Fruit fly (Drosophila melanogaster): Measurements from ENCODE around the gene GstO1.

The GstO1 gene

dm6 chr3L:8518516-8519087 is 6.1 kb downstream of the GstO1 start, which contains the start of gene GstO3 (continued):
- TF ChIP-seq CG8632 (GFP tag; optimal IDR thresholded peaks at IDR 0.05), result no peak
- TF ChIP-seq Eip78C (GFP tag), result peak; percentile 69
- TF ChIP-seq Ets96B (tag; optimal IDR thresholded peaks at IDR 0.05), result peak; percentile 3
- no peak for TF ChIP-seq Lpt (GFP tag; optimal IDR thresholded peaks at IDR 0.05)
- no peak for TF ChIP-seq CG3919 (GFP tag; optimal IDR thresholded peaks at IDR 0.05)
- TF ChIP-seq CG6163 (GFP tag; IDR thresholded peaks at IDR 0.05), result peak; percentile 62; the same call in 2 of the 3 replicates
- TF ChIP-seq lz (GFP tag; optimal IDR thresholded peaks at IDR 0.05), result no peak
- peak; percentile 59 for TF ChIP-seq CG6854 (GFP tag; optimal IDR thresholded peaks at IDR 0.05)
- no peak for TF ChIP-seq CG4318 (GFP tag; optimal IDR thresholded peaks at IDR 0.05)
- no peak for TF ChIP-seq Hr39 (GFP tag; optimal IDR thresholded peaks at IDR 0.05)
- TF ChIP-seq achi (GFP tag; optimal IDR thresholded peaks at IDR 0.05), result no peak
- no peak for TF ChIP-seq OdsH (GFP tag; optimal IDR thresholded peaks at IDR 0.05)
- no peak for TF ChIP-seq CG1621 (tag; optimal IDR thresholded peaks at IDR 0.05)
- TF ChIP-seq net (GFP tag; optimal IDR thresholded peaks at IDR 0.05), result no peak
- peak; percentile 28 for TF ChIP-seq fd85E (GFP tag; optimal IDR thresholded peaks at IDR 0.05)
- no peak for TF ChIP-seq svp (GFP tag)
- TF ChIP-seq Eip75B (GFP tag; optimal IDR thresholded peaks at IDR 0.05), result no peak
- no peak for TF ChIP-seq fd59A (GFP tag; optimal IDR thresholded peaks at IDR 0.05)
- no peak for TF ChIP-seq spab (GFP tag; optimal IDR thresholded peaks at IDR 0.05)
- TF ChIP-seq vri (GFP tag; optimal IDR thresholded peaks at IDR 0.05), result no peak
- no peak for TF ChIP-seq Blimp-1 (GFP tag; optimal IDR thresholded peaks at IDR 0.05)
- TF ChIP-seq CG31627 (GFP tag; optimal IDR thresholded peaks at IDR 0.05), result no peak
- TF ChIP-seq ss (GFP tag; optimal IDR thresholded peaks at IDR 0.05), result peak; percentile 51 to 54
- TF ChIP-seq dac (GFP tag; optimal IDR thresholded peaks at IDR 0.05), result no peak
- TF ChIP-seq Smox (GFP tag; optimal IDR thresholded peaks at IDR 0.05), result no peak
- no peak for TF ChIP-seq CG8319 (GFP tag; optimal IDR thresholded peaks at IDR 0.05)
- peak; percentile 7 for TF ChIP-seq Eip93F (GFP tag; optimal IDR thresholded peaks at IDR 0.05)
- TF ChIP-seq CG16779 (tag; optimal IDR thresholded peaks at IDR 0.05), result peak; percentile 46
- no peak for TF ChIP-seq Met (GFP tag; optimal IDR thresholded peaks at IDR 0.05)
- TF ChIP-seq CG7368 (GFP tag; optimal IDR thresholded peaks at IDR 0.05), result no peak
- TF ChIP-seq CG15336 (GFP tag; IDR thresholded peaks at IDR 0.05), result peak; percentile 76
- no peak for TF ChIP-seq Sox102F (GFP tag; optimal IDR thresholded peaks at IDR 0.05)
- TF ChIP-seq CG11762 (GFP tag; optimal IDR thresholded peaks at IDR 0.05; ENCODE audit: insufficient read depth), result no peak
- TF ChIP-seq CG11294 (GFP tag; IDR thresholded peaks at IDR 0.05), result no peak
- TF ChIP-seq esn (GFP tag; optimal IDR thresholded peaks at IDR 0.05), result no peak
- TF ChIP-seq CG9139 (GFP tag; optimal IDR thresholded peaks at IDR 0.05), result no peak
- TF ChIP-seq CG6792 (GFP tag; optimal IDR thresholded peaks at IDR 0.05), result no peak
- no peak for TF ChIP-seq CG6808 (GFP tag; optimal IDR thresholded peaks at IDR 0.05)
- no peak for TF ChIP-seq acj6 (GFP tag; optimal IDR thresholded peaks at IDR 0.05)
- TF ChIP-seq dsx (GFP tag; optimal IDR thresholded peaks at IDR 0.05; ENCODE audit: poor library complexity, severe bottlenecking), result peak; percentile 56
- TF ChIP-seq pdm3 (GFP tag; optimal IDR thresholded peaks at IDR 0.05), result no peak

DNA sequence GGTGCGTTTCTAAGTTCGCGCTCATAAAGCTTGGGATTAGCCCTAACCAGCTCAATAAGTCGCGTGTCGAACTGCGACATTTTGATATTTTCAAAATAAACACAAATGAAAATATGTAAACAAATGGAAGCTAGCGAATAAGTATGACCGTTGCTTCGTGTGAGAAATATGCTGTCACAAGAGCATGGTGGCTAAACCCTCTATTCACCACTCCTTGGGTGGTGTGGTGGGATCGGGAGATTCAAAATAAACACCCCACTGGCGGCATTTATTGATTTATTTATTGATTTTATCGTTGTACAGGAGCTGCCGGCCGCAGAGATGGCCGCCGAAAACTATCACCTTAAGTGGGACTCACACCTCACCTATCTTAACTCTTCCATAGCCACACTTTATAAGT is 9.9 kb downstream of the GstO1 start, which contains the start of gene CG6683:
TSS of gene CG6683 (minus strand) at position 154 of the 400 bp plus-strand sequence.
- TF ChIP-seq net (GFP tag; optimal IDR thresholded peaks at IDR 0.05) (no peak), fkh (GFP tag; optimal IDR thresholded peaks at IDR 0.05) (peak; percentile 90)

Measured in whole organism, prepupa.